Worm (Caenorhabditis elegans) whole organism, late embryonic: ENCODE data around the gene ZK994.6.

Source experiments
- C08G9.2 ChIP-seq: sonication (generic microtip); optimal IDR thresholded peaks from 2 replicates; lab custom pipeline; 2016; ENCODE audit warnings: mild to moderate bottlenecking, missing genetic modification characterization, moderate library complexity, missing compliant biosample characterization
- C38D4.7 ChIP-seq: fragments of 200-800 bp; sonication (Bioruptor generic); optimal IDR thresholded peaks from 2 replicates; lab custom pipeline; 2018; ENCODE audit warnings: mild to moderate bottlenecking, missing genetic modification characterization, moderate library complexity, missing compliant biosample characterization
- K09A11.1 ChIP-seq: sonication (generic microtip); optimal IDR thresholded peaks from 2 replicates; lab custom pipeline; 2017; ENCODE audit warnings: antibody characterized with exemption, mild to moderate bottlenecking, missing genetic modification characterization, missing compliant biosample characterization; ENCODE audit not compliant: insufficient read depth
- T23F11.4 ChIP-seq: fragments of 200-800 bp; sonication (Bioruptor generic); optimal IDR thresholded peaks from 2 replicates; lab custom pipeline; 2018; ENCODE audit warnings: mild to moderate bottlenecking, missing genetic modification characterization, missing compliant biosample characterization
- ahr-1 ChIP-seq: sonication (generic microtip); optimal IDR thresholded peaks from 2 replicates; lab custom pipeline; 2016; ENCODE audit warnings: missing genetic modification characterization, missing compliant biosample characterization
- ama-1 ChIP-seq: fragments of 150-350 bp; optimal IDR thresholded peaks from 2 replicates; lab custom pipeline; 2014
- ceh-18 ChIP-seq: sonication (generic microtip); optimal IDR thresholded peaks from 2 replicates; lab custom pipeline; 2016; ENCODE audit warnings: missing genetic modification characterization, missing compliant biosample characterization
- ceh-19 ChIP-seq: fragments of 200-800 bp; sonication (Bioruptor generic); optimal IDR thresholded peaks from 2 replicates; lab custom pipeline; 2018; ENCODE audit warnings: mild to moderate bottlenecking, missing genetic modification characterization, missing compliant biosample characterization
- ceh-2 ChIP-seq: sonication (generic microtip); optimal IDR thresholded peaks from 2 replicates; lab custom pipeline; 2016; ENCODE audit warnings: missing genotype, missing genetic modification characterization, missing compliant biosample characterization
- ceh-30 ChIP-seq: fragments of 150-350 bp; optimal IDR thresholded peaks from 2 replicates; lab custom pipeline; 2014; ENCODE audit warnings: missing biosample characterization, missing genetic modification characterization
- ceh-34 ChIP-seq: sonication (generic microtip); optimal IDR thresholded peaks from 2 replicates; lab custom pipeline; 2016; ENCODE audit warnings: mild to moderate bottlenecking, missing genetic modification characterization, missing compliant biosample characterization
- ceh-6 ChIP-seq: fragments of 200-800 bp; sonication (Bioruptor generic); optimal IDR thresholded peaks from 2 replicates; lab custom pipeline; 2018; ENCODE audit warnings: mild to moderate bottlenecking, missing genetic modification characterization, missing compliant biosample characterization
- elt-4 ChIP-seq: sonication (generic microtip); optimal IDR thresholded peaks from 2 replicates; lab custom pipeline; 2016; ENCODE audit warnings: missing genetic modification characterization, missing compliant biosample characterization
- ets-4 ChIP-seq: sonication (generic microtip); optimal IDR thresholded peaks from 2 replicates; lab custom pipeline; 2016; ENCODE audit warnings: missing genetic modification characterization, missing compliant biosample characterization
- eyg-1 ChIP-seq: sonication (generic microtip); optimal IDR thresholded peaks from 2 replicates; lab custom pipeline; 2016; ENCODE audit warnings: missing genotype, missing genetic modification characterization, missing compliant biosample characterization
- fkh-10 ChIP-seq: fragments of 150-350 bp; optimal IDR thresholded peaks from 2 replicates; lab custom pipeline; 2014; ENCODE audit warnings: missing biosample characterization, missing genetic modification reagents, missing genetic modification characterization
- fkh-6 ChIP-seq: sonication (generic microtip); optimal IDR thresholded peaks from 2 replicates; lab custom pipeline; 2016; ENCODE audit warnings: missing genetic modification characterization, missing compliant biosample characterization
- gmeb-2 ChIP-seq: sonication (generic microtip); optimal IDR thresholded peaks from 2 replicates; lab custom pipeline; 2016; ENCODE audit warnings: missing genetic modification characterization, inconsistent platforms, missing compliant biosample characterization
- hlh-13 ChIP-seq: fragments of 200-800 bp; sonication (Bioruptor generic); optimal IDR thresholded peaks from 2 replicates; lab custom pipeline; 2018; ENCODE audit warnings: mild to moderate bottlenecking, missing genetic modification characterization, missing compliant biosample characterization
- hlh-15 ChIP-seq: sonication (generic microtip); optimal IDR thresholded peaks from 2 replicates; lab custom pipeline; 2016; ENCODE audit warnings: missing genetic modification characterization, missing compliant biosample characterization
- hlh-30 ChIP-seq: sonication (generic microtip); optimal IDR thresholded peaks from 2 replicates; lab custom pipeline; 2017; ENCODE audit warnings: antibody characterized with exemption, missing genetic modification characterization, missing compliant biosample characterization; ENCODE audit not compliant: insufficient read depth
- hlh-6 ChIP-seq: sonication (generic microtip); optimal IDR thresholded peaks from 2 replicates; lab custom pipeline; 2016; ENCODE audit warnings: missing genotype, missing genetic modification characterization, missing compliant biosample characterization
- hlh-8 ChIP-seq: sonication (generic microtip); optimal IDR thresholded peaks from 2 replicates; lab custom pipeline; 2016; ENCODE audit warnings: missing genotype, missing genetic modification characterization, missing compliant biosample characterization
- madf-2 ChIP-seq: sonication (generic microtip); optimal IDR thresholded peaks from 2 replicates; lab custom pipeline; 2017; ENCODE audit warnings: missing genetic modification characterization, missing compliant biosample characterization
- nhr-11 ChIP-seq: fragments of 150-350 bp; optimal IDR thresholded peaks from 2 replicates; lab custom pipeline; 2014; ENCODE audit warnings: missing biosample characterization, missing genetic modification characterization
- npax-4 ChIP-seq: sonication (generic microtip); optimal IDR thresholded peaks from 2 replicates; lab custom pipeline; 2016; ENCODE audit warnings: missing genetic modification characterization, missing compliant biosample characterization
- pag-3 ChIP-seq: sonication (generic microtip); optimal IDR thresholded peaks from 2 replicates; lab custom pipeline; 2016; ENCODE audit warnings: missing compliant biosample characterization, missing genetic modification characterization, borderline replicate concordance
- pat-9 ChIP-seq: fragments of 200-800 bp; sonication (Bioruptor generic); optimal IDR thresholded peaks from 2 replicates; lab custom pipeline; 2018; ENCODE audit warnings: mild to moderate bottlenecking, missing genetic modification characterization, moderate library complexity, missing compliant biosample characterization
- pax-1 ChIP-seq: fragments of 150-350 bp; optimal IDR thresholded peaks from 2 replicates; lab custom pipeline; 2014; ENCODE audit warnings: missing biosample characterization, missing genetic modification characterization
- pha-2 ChIP-seq: sonication (generic microtip); optimal IDR thresholded peaks from 2 replicates; lab custom pipeline; 2017; ENCODE audit warnings: mild to moderate bottlenecking, missing genetic modification characterization, missing compliant biosample characterization
- pha-4 ChIP-seq: fragments of 150-350 bp; optimal IDR thresholded peaks from 2 replicates; lab custom pipeline; 2018; ENCODE audit warnings: missing biosample characterization, missing genetic modification reagents, missing genetic modification characterization
- ref-2 ChIP-seq: sonication (generic microtip); optimal IDR thresholded peaks from 2 replicates; lab custom pipeline; 2016; ENCODE audit warnings: missing genetic modification characterization, missing compliant biosample characterization
- sdc-2 ChIP-seq: sonication (generic microtip); optimal IDR thresholded peaks from 2 replicates; lab custom pipeline; 2016; ENCODE audit warnings: missing genotype, missing genetic modification characterization, missing compliant biosample characterization
- tbx-2 ChIP-seq: sonication (generic microtip); optimal IDR thresholded peaks from 2 replicates; lab custom pipeline; 2016; ENCODE audit warnings: missing genetic modification characterization, missing compliant biosample characterization
- tbx-7 ChIP-seq: sonication (generic microtip); optimal IDR thresholded peaks from 2 replicates; lab custom pipeline; 2016; ENCODE audit warnings: missing genotype, missing genetic modification characterization, missing compliant biosample characterization
- ttx-3 ChIP-seq: sonication (generic microtip); optimal IDR thresholded peaks from 2 replicates; lab custom pipeline; 2016; ENCODE audit warnings: missing genetic modification reagents, missing genetic modification characterization, missing compliant biosample characterization
- unc-42 ChIP-seq: sonication (generic microtip); optimal IDR thresholded peaks from 2 replicates; lab custom pipeline; 2016; ENCODE audit warnings: missing genotype, missing genetic modification characterization, missing compliant biosample characterization
- unc-55 ChIP-seq: sonication (generic microtip); optimal IDR thresholded peaks from 2 replicates; lab custom pipeline; 2017; ENCODE audit warnings: missing biosample characterization, missing genetic modification reagents, missing genetic modification characterization

ZK994.6 gene

DNA sequence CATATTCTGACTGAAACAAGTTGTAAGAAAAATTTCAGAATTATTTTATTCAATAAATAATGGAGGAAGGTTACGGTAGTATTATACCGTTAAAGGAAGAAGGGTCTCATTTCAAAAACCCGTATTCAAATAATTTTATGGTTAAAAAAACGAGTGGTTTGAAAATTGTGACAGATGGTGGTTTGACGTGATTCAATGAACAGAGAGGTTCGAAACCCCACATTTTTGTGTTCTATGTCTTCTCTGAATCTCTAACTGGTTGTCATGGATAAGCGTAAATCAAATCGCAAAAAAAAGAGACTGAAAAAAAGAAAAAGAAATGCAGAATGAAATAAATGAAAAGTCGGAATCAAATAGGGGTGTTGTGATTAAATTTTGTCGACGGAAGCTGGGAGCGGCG, at the start of gene ZK994.6:
Gene ZK994.6, minus strand, starts transcription at position 101 of the 400 bp plus-strand sequence.
- TF ChIP-seq ceh-2 (tag; lab: Kevin White, UChicago) (no peak), C38D4.7 (no peak), ceh-19 (GFP tag; lab: Kevin White, UChicago) (no peak), ahr-1 (tag; lab: Kevin White, UChicago) (no peak), ceh-30 (no peak), ttx-3 (tag; lab: Kevin White, UChicago) (no peak), pha-4 (tag; lab: Kevin White, UChicago) (no peak), pat-9 (tag; lab: Kevin White, UChicago) (no peak), tbx-2 (no peak), gmeb-2 (tag; lab: Kevin White, UChicago) (no peak), tbx-7 (tag; lab: Kevin White, UChicago) (no peak), ceh-6 (no peak)

ce11 chrV:8555955-8556354, 48.7 kb upstream of the ZK994.6 start:
- TF ChIP-seq hlh-15 (tag; lab: Kevin White, UChicago) = no peak
- TF ChIP-seq unc-42 = peak; percentile 24

DNA sequence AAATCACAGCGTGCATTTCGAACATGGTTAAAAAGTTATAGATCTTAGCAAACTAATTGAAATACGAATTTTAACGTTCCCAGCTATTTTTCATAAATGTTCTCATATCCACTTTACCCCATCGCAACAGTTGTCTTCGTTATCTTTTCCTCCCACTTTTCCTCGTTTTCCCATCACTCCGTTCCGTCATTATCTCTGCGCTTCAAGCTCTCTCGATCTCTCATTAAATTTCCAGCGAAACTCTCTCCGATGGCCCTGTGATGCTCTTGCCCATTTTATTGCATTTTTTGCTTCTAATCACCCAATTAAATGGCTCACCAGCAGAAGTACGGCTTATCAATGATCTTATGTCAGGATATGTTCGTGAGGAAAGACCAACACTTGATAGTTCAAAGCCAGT, 45.2 kb upstream of the ZK994.6 start, which contains the start of gene acr-15:
Gene acr-15, plus strand, starts transcription at position 236 of the 400 bp plus-strand sequence.
- TF ChIP-seq hlh-30 (tag; lab: Kevin White, UChicago) (no peak), pag-3 (no peak), ttx-3 (tag; lab: Kevin White, UChicago) (no peak), hlh-6 (no peak), ceh-30 (no peak), ceh-34 (tag; lab: Kevin White, UChicago) (no peak), ceh-19 (GFP tag; lab: Kevin White, UChicago) (no peak), npax-4 (no peak), T23F11.4 (no peak), fkh-6 (tag; lab: Kevin White, UChicago) (no peak), ets-4 (no peak), pha-2 (no peak), pha-4 (tag; lab: Kevin White, UChicago) (no peak), sdc-2 (no peak), hlh-13 (GFP tag; lab: Kevin White, UChicago) (no peak)
- TF ChIP-seq, all 69 proteins: peak for 0

DNA sequence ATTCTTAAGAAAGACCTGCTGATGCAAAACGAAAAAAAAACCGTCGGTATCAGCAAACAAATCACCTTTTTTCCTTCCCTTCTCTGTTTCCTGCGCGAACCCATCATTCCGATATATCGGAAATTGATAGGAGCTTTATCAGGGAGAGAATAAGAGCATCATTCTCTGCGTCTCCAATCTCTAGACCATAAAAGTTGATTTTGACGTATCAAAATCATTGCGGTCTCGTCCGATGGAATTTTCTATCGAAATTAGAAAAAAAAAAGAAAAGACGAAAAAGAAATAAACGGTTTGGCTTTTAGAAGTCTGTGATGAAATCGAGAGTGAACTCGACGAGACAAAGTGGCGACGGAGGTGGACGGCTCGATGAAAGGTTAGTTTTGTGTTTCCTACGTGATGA, 41.8 kb upstream of the ZK994.6 start, which contains the start of gene stdh-4:
Gene stdh-4, plus strand, starts transcription at position 301 of the 400 bp plus-strand sequence.
- TF ChIP-seq ttx-3 (tag; lab: Kevin White, UChicago) = no peak

DNA sequence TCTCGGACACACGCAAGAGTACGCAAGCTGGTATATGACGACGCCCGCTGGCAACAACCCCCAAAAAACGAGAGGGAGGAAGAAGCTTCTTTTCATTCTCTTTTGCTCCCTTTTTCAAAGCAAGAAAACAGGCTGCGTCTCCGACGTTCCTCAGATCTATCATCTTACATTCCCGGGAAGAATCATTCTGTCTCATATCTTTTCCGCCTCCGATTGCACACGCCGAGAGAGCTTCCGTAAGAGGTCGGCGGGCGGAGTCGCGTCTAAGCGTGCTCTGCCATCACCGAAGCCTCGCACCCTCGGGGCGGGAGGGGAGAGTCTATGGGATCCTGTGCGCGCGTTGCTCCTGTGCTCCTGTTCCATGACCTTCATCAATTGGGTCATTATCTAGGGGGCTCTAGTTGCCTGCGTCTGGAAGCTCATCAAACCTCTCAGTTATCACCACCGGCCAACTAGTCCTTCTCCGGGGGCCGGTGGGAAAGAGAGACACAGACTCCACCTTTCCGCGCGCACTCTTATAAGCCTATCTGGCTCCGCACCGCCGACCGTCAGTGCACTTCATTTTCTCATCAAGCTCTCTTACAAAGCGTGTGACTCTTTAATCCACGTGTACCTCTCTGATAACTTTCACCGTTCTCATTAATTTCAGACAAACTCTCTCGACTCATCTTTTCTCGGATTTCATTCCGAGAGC, 38.5 kb upstream of the ZK994.6 start, which contains the start of the genes slc-17.8 and asns-1:
Gene slc-17.8, minus strand, starts transcription at position 51 of the 694 bp plus-strand sequence.
Gene asns-1, plus strand, starts transcription at position 644 of the 694 bp plus-strand sequence.
- TF ChIP-seq ttx-3 (tag; lab: Kevin White, UChicago) = no peak
- no peak for TF ChIP-seq pag-3
- peak; percentile 1 for TF ChIP-seq elt-4 (tag; lab: Kevin White, UChicago)
- no peak for TF ChIP-seq K09A11.1
- no peak for TF ChIP-seq ceh-18 (tag; lab: Kevin White, UChicago)
- TF ChIP-seq eyg-1 (tag; lab: Kevin White, UChicago) = no peak
- TF ChIP-seq unc-55 (GFP tag; lab: Kevin White, UChicago) = no peak
- no peak for TF ChIP-seq C08G9.2 (tag; lab: Kevin White, UChicago)
- TF ChIP-seq fkh-6 (tag; lab: Kevin White, UChicago) = no peak

- no peak for TF ChIP-seq ama-1 (lab: Kevin White, UChicago)
- TF ChIP-seq fkh-10 = no peak
- no peak for TF ChIP-seq pax-1 (tag; lab: Kevin White, UChicago)
- TF ChIP-seq C38D4.7 = no peak
- TF ChIP-seq madf-2 = no peak
- TF ChIP-seq hlh-8 (tag; lab: Kevin White, UChicago) = no peak
- no peak for TF ChIP-seq unc-42
- TF ChIP-seq tbx-7 (tag; lab: Kevin White, UChicago) = no peak
- no peak for TF ChIP-seq nhr-11
- no peak for TF ChIP-seq hlh-30 (tag; lab: Kevin White, UChicago)
- no peak for TF ChIP-seq elt-4 (tag; lab: Kevin White, UChicago)
- TF ChIP-seq ref-2 (tag; lab: Kevin White, UChicago) = no peak
- TF ChIP-seq gmeb-2 (tag; lab: Kevin White, UChicago) = no peak
- no peak for TF ChIP-seq hlh-6
These were observed 29.8 kb upstream of the ZK994.6 start, which contains the start of gene otpl-4 for ce11 chrV:8537031-8537430. otpl-4 (plus strand) TSS chrV:8537331.
